Fruit fly (Drosophila melanogaster): ENCODE measurements around the gene CG2211.

CG2211 gene

DNA sequence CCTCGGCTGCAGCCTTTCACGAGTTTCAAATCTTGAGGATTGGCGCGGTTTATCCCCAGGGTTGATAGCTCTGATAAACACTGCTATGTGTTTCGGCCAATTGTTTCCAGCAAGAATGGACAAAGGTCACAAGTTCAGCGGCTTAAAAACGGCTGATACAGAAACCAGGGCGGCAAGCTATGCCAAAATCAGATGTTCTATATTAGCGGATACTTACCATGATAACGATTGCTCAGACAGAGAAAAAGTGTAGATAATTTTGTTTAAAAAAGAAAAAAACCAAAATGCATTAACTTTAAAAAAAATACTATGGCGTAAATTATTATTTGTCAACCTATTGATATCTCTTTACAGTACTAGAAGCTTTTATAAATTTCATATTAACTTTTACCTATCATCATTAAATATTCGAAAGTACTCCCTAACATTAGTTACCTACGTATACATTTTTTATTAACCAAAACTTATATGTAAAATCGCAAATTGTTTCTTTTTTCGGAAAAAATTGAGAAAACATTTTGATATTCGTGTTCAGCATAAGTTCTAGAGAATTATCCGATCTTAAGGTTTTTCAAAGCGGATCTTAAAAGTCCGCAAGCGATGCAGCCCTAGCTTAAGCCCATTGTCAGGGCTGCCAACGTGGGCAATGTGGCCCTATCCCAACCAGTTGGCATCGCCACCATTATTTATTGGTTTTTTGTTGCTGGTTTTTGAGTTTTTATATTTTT is 22.0 kb downstream of the CG2211 start, which contains the start of the genes sturkopf and Herc4 (continued):
- TF ChIP-seq pros (GFP tag; optimal IDR thresholded peaks at IDR 0.05) (peak; percentile 2), CG12155 (GFP tag; optimal IDR thresholded peaks at IDR 0.05) (peak; percentile 73), emc (GFP tag; optimal IDR thresholded peaks at IDR 0.05) (no peak), CG3847 (GFP tag; IDR thresholded peaks at IDR 0.05) (peak; percentile 62), CG10274 (GFP tag; optimal IDR thresholded peaks at IDR 0.05) (no peak), CG13624 (GFP tag; optimal IDR thresholded peaks at IDR 0.05) (peak; percentile 78), CG10431 (GFP tag; optimal IDR thresholded peaks at IDR 0.05) (no peak), CG9609 (GFP tag; optimal IDR thresholded peaks at IDR 0.05) (peak; percentile 62), ci (GFP tag; IDR thresholded peaks at IDR 0.05) (peak; percentile 68), HLH54F (GFP tag; optimal IDR thresholded peaks at IDR 0.05) (peak; percentile 81), scrt (GFP tag; optimal IDR thresholded peaks at IDR 0.05) (no peak), Antp (GFP tag; optimal IDR thresholded peaks at IDR 0.05) (peak; percentile 91), HLHmδ (GFP tag; optimal IDR thresholded peaks at IDR 0.05) (no peak), CG7963 (GFP tag; IDR thresholded peaks at IDR 0.05; ENCODE audit: partially characterized antibody) (no peak), CG17612 (GFP tag; IDR thresholded peaks at IDR 0.05) (no peak), pzg (GFP tag; optimal IDR thresholded peaks at IDR 0.05) (peak; percentile 59), tna (GFP tag; IDR thresholded peaks at IDR 0.05; ENCODE audit: partially characterized antibody) (0 out of 2 replicates have a peak, but pooled peaks have one; percentile 10), CG31441 (GFP tag; IDR thresholded peaks at IDR 0.05) (no peak; the same call in 1 of the 2 replicates), MBD-R2 (GFP tag; IDR thresholded peaks at IDR 0.05) (peak; percentile 83), CG6813 (GFP tag; optimal IDR thresholded peaks at IDR 0.05) (no peak), CG4424 (GFP tag; optimal IDR thresholded peaks at IDR 0.05) (peak; percentile 71), NfI (GFP tag; optimal IDR thresholded peaks at IDR 0.05) (peak; percentile 72), CG15073 (GFP tag; optimal IDR thresholded peaks at IDR 0.05) (no peak), CG3838 (GFP tag; optimal IDR thresholded peaks at IDR 0.05) (peak; percentile 50), CG12659 (GFP tag; optimal IDR thresholded peaks at IDR 0.05) (peak; percentile 88), Awh (GFP tag; IDR thresholded peaks at IDR 0.05) (no peak), Lim3 (GFP tag; IDR thresholded peaks at IDR 0.05) (no peak), Bdp1 (GFP tag; optimal IDR thresholded peaks at IDR 0.05) (peak; percentile 51), CG1792 (GFP tag; optimal IDR thresholded peaks at IDR 0.05) (peak; percentile 16), aop (GFP tag; IDR thresholded peaks at IDR 0.05) (no peak), mirr (GFP tag; optimal IDR thresholded peaks at IDR 0.05) (peak; percentile 34), luna (GFP tag; optimal IDR thresholded peaks at IDR 0.05) (peak; percentile 81), CG12236 (GFP tag; optimal IDR thresholded peaks at IDR 0.05) (no peak), CG13894 (tag; optimal IDR thresholded peaks at IDR 0.05) (peak; percentile 51), vnd (GFP tag; IDR thresholded peaks at IDR 0.05; ENCODE audit: partially characterized antibody) (no peak), cg (GFP tag; optimal IDR thresholded peaks at IDR 0.05) (no peak), CG8944 (GFP tag; optimal IDR thresholded peaks at IDR 0.05) (peak; percentile 73), CG32532 (GFP tag; IDR thresholded peaks at IDR 0.05) (peak; percentile 76), CG3281 (GFP tag; optimal IDR thresholded peaks at IDR 0.05) (peak; percentile 68), gfzf (GFP tag; optimal IDR thresholded peaks at IDR 0.05) (peak; percentile 46), CG30020 (tag; optimal IDR thresholded peaks at IDR 0.05) (peak; percentile 62), Blimp-1 (GFP tag; optimal IDR thresholded peaks at IDR 0.05) (no peak), CG10209 (GFP tag; optimal IDR thresholded peaks at IDR 0.05) (peak; percentile 66), Dek (tag; optimal IDR thresholded peaks at IDR 0.05) (peak; percentile 83), CG3726 (GFP tag; IDR thresholded peaks at IDR 0.05) (no peak), H2.0 (GFP tag; IDR thresholded peaks at IDR 0.05) (peak; percentile 46), Xbp1 (GFP tag; optimal IDR thresholded peaks at IDR 0.05) (peak; percentile 80), Dad (GFP tag; optimal IDR thresholded peaks at IDR 0.05) (peak; percentile 40), kay (GFP tag; optimal IDR thresholded peaks at IDR 0.05) (peak; percentile 77)

Data from whole organism, embryonic.